Worm (Caenorhabditis elegans) whole organism, young adult: ENCODE measurements around the gene prk-1.

Experiments used
- B0035.1 ChIP-seq: sonication (generic microtip); optimal IDR thresholded peaks from 2 replicates; lab custom pipeline; 2016; ENCODE audit warnings: missing genetic modification characterization, mild to moderate bottlenecking, missing compliant biosample characterization, missing genotype, missing genetic modification reagents
- F57C9.4 ChIP-seq: sonication (generic microtip); optimal IDR thresholded peaks from 2 replicates; lab custom pipeline; 2017; ENCODE audit warnings: mild to moderate bottlenecking, missing genetic modification characterization, missing compliant biosample characterization
- K11D2.4 ChIP-seq: fragments of 200-800 bp; sonication (Bioruptor generic); IDR thresholded peaks from 2 replicates; pipeline ENCODE4 v1.3.6; 2022; ENCODE audit warnings: missing genetic modification reagents, missing genetic modification characterization, missing compliant biosample characterization
- ceh-27 ChIP-seq: fragments of 200-800 bp; sonication (Bioruptor generic); optimal IDR thresholded peaks from 2 replicates; lab custom pipeline; 2018; ENCODE audit warnings: mild to moderate bottlenecking, missing genetic modification characterization, moderate library complexity, missing compliant biosample characterization
- madf-6 ChIP-seq: fragments of 200-800 bp; sonication (Bioruptor generic); IDR thresholded peaks from 2 replicates; pipeline ENCODE4 v1.3.6; 2022; ENCODE audit warnings: missing genetic modification reagents, missing genetic modification characterization, missing compliant biosample characterization
- tlf-1 ChIP-seq: fragments of 200-800 bp; sonication (Bioruptor generic); optimal IDR thresholded peaks from 2 replicates; lab custom pipeline; 2018; ENCODE audit warnings: mild to moderate bottlenecking, missing genetic modification characterization, missing compliant biosample characterization

- no peak for TF ChIP-seq ceh-27 (GFP tag; lab: Kevin White, UChicago)
- TF ChIP-seq tlf-1 (GFP tag; lab: Kevin White, UChicago) = no peak
- TF ChIP-seq madf-6 (GFP tag; lab: Robert Waterston, UW) = no peak
- no peak for TF ChIP-seq B0035.1 (tag; lab: Kevin White, UChicago)
- no peak for TF ChIP-seq F57C9.4 (tag; lab: Kevin White, UChicago)
- no peak for TF ChIP-seq K11D2.4 (GFP tag; lab: Robert Waterston, UW)
These were observed 12.2 kb downstream of the prk-1 start for ce11 chrIII:7002143-7002542.
